Fruit fly (Drosophila melanogaster): ENCODE data around the gene CG31975.
A peak's percentile ranks its signal among the peaks of the same experiment; 100 is the strongest.

Gene CG31975

dm6 chr2L:155215-155712 lies 14.5 kb upstream of the CG31975 start, which contains the start of gene Pus10 (continued):
- TF ChIP-seq CG9437 (GFP tag; optimal IDR thresholded peaks at IDR 0.05) (peak; percentile 16), Rx (GFP tag; IDR thresholded peaks at IDR 0.05) (no peak), CG4328 (GFP tag; optimal IDR thresholded peaks at IDR 0.05) (no peak), CG6175 (GFP tag; IDR thresholded peaks at IDR 0.05) (no peak), Aef1 (GFP tag; IDR thresholded peaks at IDR 0.05) (no peak), fd3F (GFP tag; optimal IDR thresholded peaks at IDR 0.05) (no peak), CG1233 (GFP tag; optimal IDR thresholded peaks at IDR 0.05) (no peak), knrl (GFP tag; IDR thresholded peaks at IDR 0.05; ENCODE audit: partially characterized antibody) (no peak), bcd (GFP tag; optimal IDR thresholded peaks at IDR 0.05) (no peak), sna (GFP tag; IDR thresholded peaks at IDR 0.05; ENCODE audit: partially characterized antibody) (no peak), CG1832 (GFP tag; optimal IDR thresholded peaks at IDR 0.05) (no peak), MESR4 (GFP tag; optimal IDR thresholded peaks at IDR 0.05) (peak; percentile 81), tup (GFP tag; optimal IDR thresholded peaks at IDR 0.05) (no peak), CG8924 (tag; optimal IDR thresholded peaks at IDR 0.05) (peak; percentile 65), gro (GFP tag; optimal IDR thresholded peaks at IDR 0.05) (peak; percentile 17), B-H2 (GFP tag; optimal IDR thresholded peaks at IDR 0.05) (peak; percentile 68), CG33213 (GFP tag; optimal IDR thresholded peaks at IDR 0.05) (no peak), CG10959 (GFP tag; IDR thresholded peaks at IDR 0.05) (no peak), CG6854 (GFP tag; optimal IDR thresholded peaks at IDR 0.05) (no peak), CG7786 (GFP tag; optimal IDR thresholded peaks at IDR 0.05) (no peak), aop (GFP tag; IDR thresholded peaks at IDR 0.05) (no peak), p53 (GFP tag; optimal IDR thresholded peaks at IDR 0.05) (no peak), chif (GFP tag; optimal IDR thresholded peaks at IDR 0.05) (no peak), stwl (tag; optimal IDR thresholded peaks at IDR 0.05) (peak; percentile 64), Max (GFP tag; optimal IDR thresholded peaks at IDR 0.05) (peak; percentile 27), CG9932 (GFP tag; IDR thresholded peaks at IDR 0.05) (no peak), Fer2 (tag; optimal IDR thresholded peaks at IDR 0.05) (no peak), pita (GFP tag; optimal IDR thresholded peaks at IDR 0.05) (no peak), dpn (GFP tag; optimal IDR thresholded peaks at IDR 0.05) (peak in 1 of 2 experiments; percentile 0), dimm (GFP tag; IDR thresholded peaks at IDR 0.05) (no peak), CG14860 (GFP tag; IDR thresholded peaks at IDR 0.05; ENCODE audit: partially characterized antibody) (no peak), unc-4 (GFP tag; IDR thresholded peaks at IDR 0.05; ENCODE audit: partially characterized antibody) (no peak), chinmo (GFP tag; IDR thresholded peaks at IDR 0.05; ENCODE audit: partially characterized antibody) (no peak), Scr (GFP tag; IDR thresholded peaks at IDR 0.05; ENCODE audit: partially characterized antibody) (no peak), Elba2 (GFP tag; optimal IDR thresholded peaks at IDR 0.05) (no peak), CG4424 (GFP tag; optimal IDR thresholded peaks at IDR 0.05) (no peak), Trl (optimal IDR thresholded peaks at IDR 0.05) (no peak), Trl (GFP tag; optimal IDR thresholded peaks at IDR 0.05) (no peak), CG32772 (GFP tag; IDR thresholded peaks at IDR 0.05) (no peak), CG2712 (tag; optimal IDR thresholded peaks at IDR 0.05) (no peak), sob (GFP tag; IDR thresholded peaks at IDR 0.05) (no peak), mirr (GFP tag; optimal IDR thresholded peaks at IDR 0.05) (no peak), CrebB (tag; optimal IDR thresholded peaks at IDR 0.05) (peak; percentile 15), CG4820 (GFP tag; optimal IDR thresholded peaks at IDR 0.05) (no peak), Fer1 (GFP tag; optimal IDR thresholded peaks at IDR 0.05) (peak; percentile 29), PHDP (tag; optimal IDR thresholded peaks at IDR 0.05) (peak; percentile 2), Neu2 (GFP tag; optimal IDR thresholded peaks at IDR 0.05; ENCODE audit: borderline replicate concordance) (peak; percentile 8), HLH3B (GFP tag; IDR thresholded peaks at IDR 0.05) (no peak), CG8388 (GFP tag; optimal IDR thresholded peaks at IDR 0.05) (no peak), lilli (GFP tag; optimal IDR thresholded peaks at IDR 0.05) (peak; percentile 18), CG10267 (tag; optimal IDR thresholded peaks at IDR 0.05) (peak; percentile 95)
